Fruit fly (Drosophila melanogaster): ENCODE measurements around the gene waw.

dm6 chrX:21366311-21366990, 3.6 kb downstream of the waw start:
- no peak for TF ChIP-seq insv (optimal IDR thresholded peaks at IDR 0.05)
- no peak for TF ChIP-seq h (optimal IDR thresholded peaks at IDR 0.05)
- TF ChIP-seq Sin3A (optimal IDR thresholded peaks at IDR 0.05): no peak
- TF ChIP-seq psq (optimal IDR thresholded peaks at IDR 0.05): no peak
- TF ChIP-seq ttk (optimal IDR thresholded peaks at IDR 0.05): no peak

Measured in Kc167 (cell line).